Worm (Caenorhabditis elegans) whole organism, late embryonic: ENCODE data around the gene hcf-1.

Experiments
- C08G9.2 ChIP-seq: sonication (generic microtip); optimal IDR thresholded peaks from 2 replicates; lab custom pipeline; 2016; ENCODE audit warnings: mild to moderate bottlenecking, missing genetic modification characterization, moderate library complexity, missing compliant biosample characterization
- F13H6.1 ChIP-seq: sonication (generic microtip); optimal IDR thresholded peaks from 2 replicates; lab custom pipeline; 2016; ENCODE audit warnings: missing genetic modification characterization, missing compliant biosample characterization
- K02D7.2 ChIP-seq: sonication (generic microtip); optimal IDR thresholded peaks from 2 replicates; lab custom pipeline; 2017; ENCODE audit warnings: mild to moderate bottlenecking, missing genetic modification characterization, missing compliant biosample characterization
- K09A11.1 ChIP-seq: sonication (generic microtip); optimal IDR thresholded peaks from 2 replicates; lab custom pipeline; 2017; ENCODE audit warnings: antibody characterized with exemption, mild to moderate bottlenecking, missing genetic modification characterization, missing compliant biosample characterization; ENCODE audit not compliant: insufficient read depth
- T23F11.4 ChIP-seq: fragments of 200-800 bp; sonication (Bioruptor generic); optimal IDR thresholded peaks from 2 replicates; lab custom pipeline; 2018; ENCODE audit warnings: mild to moderate bottlenecking, missing genetic modification characterization, missing compliant biosample characterization
- Y22D7AL.16 ChIP-seq: sonication (generic microtip); optimal IDR thresholded peaks from 2 replicates; lab custom pipeline; 2016; ENCODE audit warnings: missing genetic modification characterization, missing compliant biosample characterization
- ceh-14 ChIP-seq: sonication (generic microtip); optimal IDR thresholded peaks from 2 replicates; lab custom pipeline; 2016; ENCODE audit warnings: missing genotype, missing genetic modification characterization, missing compliant biosample characterization
- ceh-18 ChIP-seq: sonication (generic microtip); optimal IDR thresholded peaks from 2 replicates; lab custom pipeline; 2016; ENCODE audit warnings: missing genetic modification characterization, missing compliant biosample characterization
- ceh-19 ChIP-seq: fragments of 200-800 bp; sonication (Bioruptor generic); optimal IDR thresholded peaks from 2 replicates; lab custom pipeline; 2018; ENCODE audit warnings: mild to moderate bottlenecking, missing genetic modification characterization, missing compliant biosample characterization
- ceh-22 ChIP-seq: sonication (generic microtip); optimal IDR thresholded peaks from 2 replicates; lab custom pipeline; 2017; ENCODE audit warnings: missing biosample characterization, missing genetic modification characterization
- ceh-24 ChIP-seq: sonication (generic microtip); optimal IDR thresholded peaks from 2 replicates; lab custom pipeline; 2016; ENCODE audit warnings: mild to moderate bottlenecking, missing genetic modification characterization, missing compliant biosample characterization
- ceh-48 ChIP-seq: sonication (generic microtip); optimal IDR thresholded peaks from 2 replicates; lab custom pipeline; 2016; ENCODE audit warnings: missing genetic modification characterization, inconsistent platforms, missing compliant biosample characterization
- ceh-9 ChIP-seq: sonication (generic microtip); optimal IDR thresholded peaks from 2 replicates; lab custom pipeline; 2016; ENCODE audit warnings: mild to moderate bottlenecking, missing genetic modification characterization, inconsistent platforms, missing compliant biosample characterization
- che-1 ChIP-seq: sonication (generic microtip); optimal IDR thresholded peaks from 2 replicates; lab custom pipeline; 2016; ENCODE audit warnings: mild to moderate bottlenecking, missing genetic modification characterization, missing compliant biosample characterization
- dmd-4 ChIP-seq: sonication (generic microtip); optimal IDR thresholded peaks from 2 replicates; lab custom pipeline; 2016; ENCODE audit warnings: borderline replicate concordance, missing genetic modification characterization, missing compliant biosample characterization
- dve-1 ChIP-seq: sonication (generic microtip); optimal IDR thresholded peaks from 2 replicates; lab custom pipeline; 2017; ENCODE audit warnings: antibody characterized with exemption, mild to moderate bottlenecking, missing genetic modification characterization, missing compliant biosample characterization
- ets-4 ChIP-seq: sonication (generic microtip); optimal IDR thresholded peaks from 2 replicates; lab custom pipeline; 2016; ENCODE audit warnings: missing genetic modification characterization, missing compliant biosample characterization
- fax-1 ChIP-seq: sonication (generic microtip); optimal IDR thresholded peaks from 2 replicates; lab custom pipeline; 2016; ENCODE audit warnings: missing genotype, missing genetic modification characterization, missing compliant biosample characterization
- fkh-6 ChIP-seq: sonication (generic microtip); optimal IDR thresholded peaks from 2 replicates; lab custom pipeline; 2016; ENCODE audit warnings: missing genetic modification characterization, missing compliant biosample characterization
- hlh-13 ChIP-seq: fragments of 200-800 bp; sonication (Bioruptor generic); optimal IDR thresholded peaks from 2 replicates; lab custom pipeline; 2018; ENCODE audit warnings: mild to moderate bottlenecking, missing genetic modification characterization, missing compliant biosample characterization
- hlh-6 ChIP-seq: sonication (generic microtip); optimal IDR thresholded peaks from 2 replicates; lab custom pipeline; 2016; ENCODE audit warnings: missing genotype, missing genetic modification characterization, missing compliant biosample characterization
- lim-6 ChIP-seq: sonication (generic microtip); optimal IDR thresholded peaks from 2 replicates; lab custom pipeline; 2016; ENCODE audit warnings: missing genetic modification characterization, missing compliant biosample characterization
- lin-11 ChIP-seq: fragments of 200-800 bp; sonication (Bioruptor generic); optimal IDR thresholded peaks from 2 replicates; lab custom pipeline; 2018; ENCODE audit warnings: mild to moderate bottlenecking, missing genetic modification characterization, missing compliant biosample characterization
- mec-3 ChIP-seq: sonication (generic microtip); optimal IDR thresholded peaks from 2 replicates; lab custom pipeline; 2016; ENCODE audit warnings: borderline replicate concordance, missing genetic modification characterization, missing compliant biosample characterization
- nhr-11 ChIP-seq: fragments of 150-350 bp; optimal IDR thresholded peaks from 2 replicates; lab custom pipeline; 2014; ENCODE audit warnings: missing biosample characterization, missing genetic modification characterization
- npax-4 ChIP-seq: sonication (generic microtip); optimal IDR thresholded peaks from 2 replicates; lab custom pipeline; 2016; ENCODE audit warnings: missing genetic modification characterization, missing compliant biosample characterization
- pag-3 ChIP-seq: sonication (generic microtip); optimal IDR thresholded peaks from 2 replicates; lab custom pipeline; 2016; ENCODE audit warnings: missing compliant biosample characterization, missing genetic modification characterization, borderline replicate concordance
- pax-1 ChIP-seq: fragments of 150-350 bp; optimal IDR thresholded peaks from 2 replicates; lab custom pipeline; 2014; ENCODE audit warnings: missing biosample characterization, missing genetic modification characterization
- pha-2 ChIP-seq: sonication (generic microtip); optimal IDR thresholded peaks from 2 replicates; lab custom pipeline; 2017; ENCODE audit warnings: mild to moderate bottlenecking, missing genetic modification characterization, missing compliant biosample characterization
- pha-4 ChIP-seq: fragments of 150-350 bp; optimal IDR thresholded peaks from 2 replicates; lab custom pipeline; 2018; ENCODE audit warnings: missing biosample characterization, missing genetic modification reagents, missing genetic modification characterization
- pqm-1 ChIP-seq: sonication (generic microtip); optimal IDR thresholded peaks from 2 replicates; lab custom pipeline; 2016; ENCODE audit warnings: missing genetic modification characterization, missing compliant biosample characterization
- ref-2 ChIP-seq: sonication (generic microtip); optimal IDR thresholded peaks from 2 replicates; lab custom pipeline; 2016; ENCODE audit warnings: missing genetic modification characterization, missing compliant biosample characterization
- rnt-1 ChIP-seq: sonication (generic microtip); optimal IDR thresholded peaks from 2 replicates; lab custom pipeline; 2016; ENCODE audit warnings: missing genetic modification characterization, missing compliant biosample characterization
- sox-2 ChIP-seq: fragments of 200-800 bp; sonication (Bioruptor generic); IDR thresholded peaks from 2 replicates; pipeline ENCODE4 v1.3.6; 2022; ENCODE audit warnings: missing genetic modification reagents, missing genetic modification characterization, missing compliant biosample characterization
- sox-4 ChIP-seq: sonication (generic microtip); optimal IDR thresholded peaks from 2 replicates; lab custom pipeline; 2017; ENCODE audit warnings: mild to moderate bottlenecking, missing genetic modification characterization, inconsistent platforms, missing compliant biosample characterization
- syd-9 ChIP-seq: sonication (generic microtip); optimal IDR thresholded peaks from 2 replicates; lab custom pipeline; 2016; ENCODE audit warnings: mild to moderate bottlenecking, missing genetic modification characterization, moderate library complexity, missing compliant biosample characterization
- tbx-2 ChIP-seq: sonication (generic microtip); optimal IDR thresholded peaks from 2 replicates; lab custom pipeline; 2016; ENCODE audit warnings: missing genetic modification characterization, missing compliant biosample characterization
- tbx-7 ChIP-seq: sonication (generic microtip); optimal IDR thresholded peaks from 2 replicates; lab custom pipeline; 2016; ENCODE audit warnings: missing genotype, missing genetic modification characterization, missing compliant biosample characterization
- unc-42 ChIP-seq: sonication (generic microtip); optimal IDR thresholded peaks from 2 replicates; lab custom pipeline; 2016; ENCODE audit warnings: missing genotype, missing genetic modification characterization, missing compliant biosample characterization
- unc-55 ChIP-seq: sonication (generic microtip); optimal IDR thresholded peaks from 2 replicates; lab custom pipeline; 2017; ENCODE audit warnings: missing biosample characterization, missing genetic modification reagents, missing genetic modification characterization
- unc-86 ChIP-seq: sonication (generic microtip); optimal IDR thresholded peaks from 2 replicates; lab custom pipeline; 2016; ENCODE audit warnings: missing genetic modification characterization, missing compliant biosample characterization
- zip-5 ChIP-seq: sonication (generic microtip); optimal IDR thresholded peaks from 2 replicates; lab custom pipeline; 2016; ENCODE audit warnings: missing genetic modification characterization, missing compliant biosample characterization
- ztf-16 ChIP-seq: sonication (generic microtip); optimal IDR thresholded peaks from 2 replicates; lab custom pipeline; 2017; ENCODE audit warnings: missing genetic modification characterization, missing compliant biosample characterization

The hcf-1 gene

DNA sequence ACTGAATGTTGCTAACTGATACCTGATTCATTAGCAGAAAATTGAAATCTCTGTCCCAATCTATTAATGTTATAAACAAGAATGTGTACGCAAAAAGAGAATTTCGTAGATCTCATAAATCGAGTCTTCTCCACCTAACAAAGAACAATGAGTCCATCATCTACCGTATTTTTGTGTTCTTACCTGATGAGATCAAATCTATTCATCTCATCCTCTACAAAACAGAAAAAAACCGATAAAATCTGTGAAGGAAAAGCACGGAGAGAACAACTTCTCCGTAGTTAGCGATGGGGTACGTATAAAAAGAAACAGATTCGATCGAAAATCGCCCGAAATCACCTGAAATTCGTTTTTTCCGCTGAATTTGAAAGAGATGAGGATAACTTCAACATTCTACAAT, 34.5 kb upstream of the hcf-1 start, which contains the start of gene C33H5.1:
Gene C33H5.1 (plus strand): TSS at position 330 of the 400 bp plus-strand sequence.
- TF ChIP-seq ceh-19 (GFP tag; lab: Kevin White, UChicago) (no peak), T23F11.4 (GFP tag; lab: Kevin White, UChicago) (no peak), ceh-9 (no peak), hlh-13 (GFP tag; lab: Kevin White, UChicago) (no peak), ets-4 (tag; lab: Kevin White, UChicago) (no peak), K02D7.2 (tag; lab: Kevin White, UChicago) (no peak), lin-11 (tag; lab: Kevin White, UChicago) (no peak), lim-6 (tag; lab: Kevin White, UChicago) (no peak), syd-9 (tag; lab: Kevin White, UChicago) (no peak), ceh-24 (tag; lab: Kevin White, UChicago) (no peak)

DNA sequence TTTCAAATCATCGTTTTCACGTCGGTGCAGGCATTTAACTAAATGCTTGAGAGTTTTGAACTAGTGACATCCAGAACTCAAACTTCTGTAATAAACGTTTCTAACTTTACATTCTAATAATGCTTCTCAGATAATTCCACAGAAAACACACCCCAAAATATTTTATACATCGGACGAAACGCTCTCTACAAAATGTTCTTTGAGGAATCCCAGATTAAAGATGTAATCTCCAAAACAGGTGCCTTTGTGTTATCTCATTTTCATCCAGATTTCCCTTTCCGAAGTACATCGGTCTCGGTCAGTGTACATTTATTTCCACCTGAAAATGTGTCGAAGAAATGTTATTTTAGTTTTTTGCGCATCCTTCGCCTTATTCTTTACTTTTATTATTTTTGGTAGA, 30.7 kb upstream of the hcf-1 start, which contains the start of gene C33H5.2:
Gene C33H5.2 (plus strand): TSS at position 301 of the 400 bp plus-strand sequence.
- no peak for TF ChIP-seq zip-5 (tag; lab: Kevin White, UChicago)
- TF ChIP-seq syd-9 (tag; lab: Kevin White, UChicago) = no peak
- TF ChIP-seq pqm-1 (tag; lab: Kevin White, UChicago) = no peak
- no peak for TF ChIP-seq K09A11.1
- TF ChIP-seq ceh-22 (tag; lab: Kevin White, UChicago) = no peak
- no peak for TF ChIP-seq pha-4
- no peak for TF ChIP-seq unc-86
- no peak for TF ChIP-seq dmd-4
- TF ChIP-seq fax-1 (tag; lab: Kevin White, UChicago) = no peak
- TF ChIP-seq C08G9.2 = no peak
- TF ChIP-seq ceh-14 (tag; lab: Kevin White, UChicago) = no peak
- TF ChIP-seq, all 69 proteins: peak for 0

DNA sequence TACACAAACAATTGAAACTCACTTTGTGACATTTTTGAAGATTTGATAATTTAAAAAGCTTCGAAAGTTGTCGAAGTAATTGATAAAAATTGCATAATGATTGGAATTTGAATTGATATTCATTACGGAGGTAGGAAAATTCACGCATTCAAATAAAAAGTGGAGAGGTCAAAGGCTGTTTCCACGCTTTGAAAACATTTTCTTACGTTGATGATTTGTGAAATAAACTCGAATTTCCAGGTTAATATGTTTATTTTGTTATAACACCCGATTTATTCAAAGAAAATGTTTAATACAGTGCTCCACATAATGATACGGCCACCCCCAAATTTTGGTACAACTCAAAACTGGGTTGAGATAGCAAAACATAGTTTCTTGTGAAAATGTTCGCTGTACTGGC, 29.2 kb upstream of the hcf-1 start, which contains the start of gene C33H5.16:
Gene C33H5.16 (minus strand): TSS at position 101 of the 400 bp plus-strand sequence.
- TF ChIP-seq nhr-11 (tag; lab: Kevin White, UChicago) (no peak), F13H6.1 (tag; lab: Kevin White, UChicago) (no peak), sox-4 (no peak), ceh-9 (no peak), Y22D7AL.16 (tag; lab: Kevin White, UChicago) (no peak), pha-2 (tag; lab: Kevin White, UChicago) (no peak), npax-4 (tag; lab: Kevin White, UChicago) (no peak), dve-1 (tag; lab: Kevin White, UChicago) (no peak), pax-1 (tag; lab: Kevin White, UChicago) (no peak), T23F11.4 (GFP tag; lab: Kevin White, UChicago) (no peak), ceh-19 (GFP tag; lab: Kevin White, UChicago) (no peak), ceh-48 (tag; lab: Kevin White, UChicago) (no peak), hlh-6 (no peak), tbx-2 (no peak), ceh-24 (tag; lab: Kevin White, UChicago) (no peak), unc-42 (tag; lab: Kevin White, UChicago) (no peak)

DNA sequence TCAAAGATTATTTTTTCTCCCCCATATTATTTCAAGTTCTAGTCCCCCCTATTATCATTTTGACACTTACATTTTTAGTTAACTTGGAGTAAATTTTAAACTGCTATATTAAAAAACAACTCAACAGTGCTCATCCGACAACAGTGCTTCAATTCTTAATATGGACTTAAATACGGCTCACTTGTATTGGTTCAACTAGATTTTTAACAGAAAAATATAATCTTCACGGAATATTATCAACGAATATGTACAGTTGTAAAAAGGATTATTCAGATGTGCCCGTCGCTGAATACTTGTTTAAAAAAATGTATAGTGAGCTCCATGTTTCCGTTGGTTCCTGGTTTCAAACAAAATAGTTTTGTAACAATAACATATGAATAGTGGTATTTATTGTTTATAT, 26.3 kb upstream of the hcf-1 start:
- TF ChIP-seq fkh-6 (no peak), rnt-1 (no peak), che-1 (no peak), ztf-16 (tag; lab: Kevin White, UChicago) (no peak), pag-3 (tag; lab: Kevin White, UChicago) (no peak), sox-2 (GFP tag; lab: Robert Waterston, UW) (no peak), unc-42 (tag; lab: Kevin White, UChicago) (no peak), mec-3 (tag; lab: Kevin White, UChicago) (no peak), ceh-19 (GFP tag; lab: Kevin White, UChicago) (no peak), hlh-6 (no peak), ceh-9 (no peak), tbx-7 (no peak), unc-55 (no peak), ceh-18 (tag; lab: Kevin White, UChicago) (no peak), ref-2 (tag; lab: Kevin White, UChicago) (no peak)
